Worm (Caenorhabditis elegans): ENCODE data around the gene srh-98.

- TF ChIP-seq him-1 (tag; optimal IDR thresholded peaks at IDR 0.05) (no peak), W03F9.2 (tag; optimal IDR thresholded peaks at IDR 0.05) (no peak)
These were observed 6.1 kb downstream of the srh-98 start for ce11 chrV:16229439-16229838.
